Worm (Caenorhabditis elegans) whole organism, mixed stage, embryonic: ENCODE data around the gene prcc-1.

Source experiments
- blmp-1 ChIP-seq: fragments of 150-350 bp; optimal IDR thresholded peaks from 2 replicates; lab custom pipeline; 2014; ENCODE audit warnings: missing biosample characterization, missing genetic modification characterization
- ceh-39 ChIP-seq: fragments of 150-350 bp; optimal IDR thresholded peaks from 2 replicates; lab custom pipeline; 2014; ENCODE audit warnings: missing biosample characterization, missing genetic modification characterization
- drap-1 ChIP-seq: fragments of 200-800 bp; sonication (Bioruptor generic); optimal IDR thresholded peaks from 3 replicates; lab custom pipeline; 2018; ENCODE audit warnings: mild to moderate bottlenecking, missing genetic modification characterization, missing compliant biosample characterization
- elt-1 ChIP-seq: sonication (generic microtip); optimal IDR thresholded peaks from 2 replicates; lab custom pipeline; 2017; ENCODE audit warnings: missing genetic modification characterization, mild to moderate bottlenecking, missing compliant biosample characterization, antibody characterized with exemption, moderate library complexity, borderline replicate concordance; ENCODE audit not compliant: insufficient read depth
- elt-3 ChIP-seq: fragments of 150-350 bp; optimal IDR thresholded peaks from 2 replicates; lab custom pipeline; 2014; ENCODE audit warnings: missing biosample characterization, missing genetic modification characterization
- lin-13 ChIP-seq: fragments of 150-350 bp; optimal IDR thresholded peaks from 2 replicates; lab custom pipeline; 2014; ENCODE audit warnings: missing biosample characterization, missing genetic modification characterization
- snpc-4 ChIP-seq: fragments of 150-350 bp; optimal IDR thresholded peaks from 2 replicates; lab custom pipeline; 2014; ENCODE audit warnings: missing biosample characterization, missing genetic modification characterization
- sptf-1 ChIP-seq: sonication (generic microtip); optimal IDR thresholded peaks from 2 replicates; lab custom pipeline; 2017; ENCODE audit warnings: mild to moderate bottlenecking, missing genetic modification characterization, moderate library complexity, missing compliant biosample characterization
- unc-62 ChIP-seq: fragments of 150-350 bp; optimal IDR thresholded peaks from 2 replicates; lab custom pipeline; 2014; ENCODE audit warnings: missing biosample characterization, missing genetic modification reagents, missing genetic modification characterization

DNA sequence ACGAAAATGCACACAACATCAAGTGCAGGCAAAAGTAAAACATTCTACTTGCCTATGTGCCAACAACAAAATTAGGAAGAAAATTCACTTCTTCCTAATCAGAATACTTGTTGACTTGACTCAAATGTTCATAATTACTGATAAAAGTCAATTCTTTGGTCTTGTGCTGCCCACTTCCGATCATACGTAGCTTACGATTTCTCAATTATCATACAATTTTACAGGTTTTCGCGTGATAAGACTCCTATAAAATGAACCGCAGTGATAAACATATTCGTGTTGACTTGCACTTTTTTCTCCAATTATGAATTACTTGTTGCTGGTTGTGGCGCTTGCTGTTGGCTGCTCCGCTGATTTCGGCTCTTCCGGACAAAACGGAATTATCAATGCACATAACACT is 36.2 kb downstream of the prcc-1 start, which contains the start of gene scl-2:
- TF ChIP-seq drap-1 (no peak), blmp-1 (tag; lab: Kevin White, UChicago) (no peak), elt-3 (no peak), elt-1 (no peak), lin-13 (tag; lab: Kevin White, UChicago) (no peak), unc-62 (no peak), snpc-4 (tag; lab: Kevin White, UChicago) (no peak), sptf-1 (tag; lab: Kevin White, UChicago) (no peak), ceh-39 (no peak)
